Worm (Caenorhabditis elegans) whole organism, L4/young adult: ENCODE measurements around the gene ben-1.

Experiments
- W03F9.2 ChIP-seq: fragments of 150-350 bp; optimal IDR thresholded peaks from 2 replicates; lab custom pipeline; 2014; ENCODE audit warnings: missing biosample characterization, missing genetic modification characterization
- dao-5 ChIP-seq: sonication (generic microtip); optimal IDR thresholded peaks from 2 replicates; lab custom pipeline; 2016; ENCODE audit warnings: missing genotype, missing genetic modification characterization, moderate library complexity, missing compliant biosample characterization
- him-1 ChIP-seq: sonication (generic microtip); optimal IDR thresholded peaks from 2 replicates; lab custom pipeline; 2016; ENCODE audit warnings: missing genotype, missing genetic modification reagents, missing genetic modification characterization, missing compliant biosample characterization

ce11 chrIII:3581636-3582035 lies 40.2 kb upstream of the ben-1 start, which contains the start of gene C48D5.3:
- no peak for TF ChIP-seq him-1
- no peak for TF ChIP-seq dao-5 (tag; lab: Kevin White, UChicago)
- no peak for TF ChIP-seq W03F9.2 (tag; lab: Kevin White, UChicago)
